Fruit fly (Drosophila melanogaster) whole organism, wandering third instar larva: ENCODE results near the gene ash1.

ENCODE experiments used
- Dif ChIP-seq: fragments of 200-275, 200-300 bp; sonication (Bioruptor generic); optimal IDR thresholded peaks from 2 replicates; lab custom pipeline; 2018; ENCODE audit warnings: missing biosample characterization, missing genetic modification characterization; ENCODE audit not compliant: partially characterized antibody
- pan ChIP-seq: fragments of >200 bp; optimal IDR thresholded peaks from 2 replicates; lab custom pipeline; 2017

dm6 chr3L:19634788-19635448 is 36.4 kb upstream of the ash1 start:
- TF ChIP-seq Dif (GFP tag; lab: Kevin White, UChicago) (no peak), pan (lab: Kevin White, UChicago) (no peak)
